Worm (Caenorhabditis elegans) whole organism, mixed stage, embryonic: ENCODE measurements around the gene Y54F10BM.23.

Source experiments
- elt-3 ChIP-seq: fragments of 150-350 bp; optimal IDR thresholded peaks from 2 replicates; lab custom pipeline; 2014; ENCODE audit warnings: missing biosample characterization, missing genetic modification characterization
- lin-32 ChIP-seq: fragments of 200-800 bp; sonication (Bioruptor generic); optimal IDR thresholded peaks from 2 replicates; lab custom pipeline; 2018; ENCODE audit warnings: mild to moderate bottlenecking, missing genetic modification characterization, missing compliant biosample characterization
- mls-2 ChIP-seq: sonication (generic microtip); optimal IDR thresholded peaks from 2 replicates; lab custom pipeline; 2016; ENCODE audit warnings: mild to moderate bottlenecking, missing genetic modification characterization, moderate library complexity, missing compliant biosample characterization
- nhr-12 ChIP-seq: fragments of 150-350 bp; optimal IDR thresholded peaks from 2 replicates; lab custom pipeline; 2014; ENCODE audit warnings: missing biosample characterization, missing genetic modification characterization
- nhr-28 ChIP-seq: fragments of 150-350 bp; optimal IDR thresholded peaks from 2 replicates; lab custom pipeline; 2014; ENCODE audit warnings: missing biosample characterization, missing genetic modification characterization
- nhr-76 ChIP-seq: sonication (generic microtip); optimal IDR thresholded peaks from 2 replicates; lab custom pipeline; 2017; ENCODE audit warnings: missing biosample characterization, missing genetic modification characterization
- sem-2 ChIP-seq: fragments of 200-800 bp; sonication (Bioruptor generic); optimal IDR thresholded peaks from 2 replicates; lab custom pipeline; 2018; ENCODE audit warnings: mild to moderate bottlenecking, missing genetic modification characterization, missing compliant biosample characterization
- snpc-4 ChIP-seq: fragments of 150-350 bp; optimal IDR thresholded peaks from 2 replicates; lab custom pipeline; 2014; ENCODE audit warnings: missing biosample characterization, missing genetic modification characterization

DNA sequence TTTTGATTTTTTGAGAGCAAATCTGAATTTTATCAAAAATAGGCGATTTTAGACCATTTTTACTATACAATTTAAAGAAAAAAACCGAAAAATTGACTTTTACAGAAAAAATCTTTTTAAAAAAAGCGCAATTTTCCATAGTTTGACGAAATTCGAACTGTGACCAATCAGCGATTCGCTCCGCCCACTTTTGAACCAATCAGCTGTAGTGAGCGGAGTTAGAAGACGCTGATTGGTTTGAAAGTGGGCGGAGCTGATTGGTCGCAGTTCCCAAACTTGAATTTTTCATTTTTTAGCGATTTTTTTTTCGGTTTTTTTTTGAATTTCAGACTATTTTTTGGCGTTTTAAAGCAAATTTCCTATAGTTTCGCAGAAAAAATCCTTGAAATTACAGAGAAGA, 45.3 kb upstream of the Y54F10BM.23 start:
- no peak for TF ChIP-seq elt-3 (tag; lab: Kevin White, UChicago)
- no peak for TF ChIP-seq lin-32 (GFP tag; lab: Kevin White, UChicago)
- TF ChIP-seq mls-2 (tag; lab: Kevin White, UChicago): no peak
- TF ChIP-seq nhr-76 (tag; lab: Kevin White, UChicago): no peak
- TF ChIP-seq snpc-4 (tag; lab: Kevin White, UChicago): no peak
- TF ChIP-seq nhr-28: no peak
- TF ChIP-seq nhr-12 (tag; lab: Kevin White, UChicago): no peak
- TF ChIP-seq sem-2 (GFP tag; lab: Kevin White, UChicago): no peak
